Fruit fly (Drosophila melanogaster) whole organism, adult: ENCODE measurements around the gene CG32572.

Source experiments
- CG11617 ChIP-seq: fragments of 200-800 bp; sonication (Bioruptor generic); optimal IDR thresholded peaks from 2 replicates; lab custom pipeline; 2017; ENCODE audit warnings: mild to moderate bottlenecking, missing biosample characterization, missing genetic modification reagents, missing genetic modification characterization
- CG12768 ChIP-seq: fragments of 200-800 bp; sonication (Bioruptor generic); optimal IDR thresholded peaks from 2 replicates; lab custom pipeline; 2017; ENCODE audit warnings: missing biosample characterization, missing genetic modification characterization, mild to moderate bottlenecking, moderate library complexity, missing genetic modification reagents
- CG14711 ChIP-seq: fragments of 200-800 bp; sonication (Bioruptor generic); optimal IDR thresholded peaks from 2 replicates; lab custom pipeline; 2018; ENCODE audit warnings: missing biosample characterization, mild to moderate bottlenecking, missing genetic modification characterization, moderate library complexity
- CG1620 ChIP-seq: fragments of 200-800 bp; sonication (Bioruptor generic); optimal IDR thresholded peaks from 2 replicates; lab custom pipeline; 2016; ENCODE audit warnings: missing biosample characterization, missing genetic modification characterization
- CG33017 ChIP-seq: fragments of 200-800 bp; sonication (Bioruptor generic); optimal IDR thresholded peaks from 2 replicates; lab custom pipeline; 2018; ENCODE audit warnings: missing biosample characterization, mild to moderate bottlenecking, missing genetic modification characterization, moderate library complexity
- CG5204 ChIP-seq: fragments of 200-800 bp; sonication (Bioruptor generic); optimal IDR thresholded peaks from 2 replicates; lab custom pipeline; 2016; ENCODE audit warnings: missing biosample characterization, missing genetic modification characterization
- CG7045 ChIP-seq: fragments of 200-800 bp; sonication (Bioruptor generic); optimal IDR thresholded peaks from 2 replicates; lab custom pipeline; 2017; ENCODE audit warnings: missing biosample characterization, mild to moderate bottlenecking, missing genetic modification characterization
- CG7101 ChIP-seq: fragments of 200-800 bp; sonication (Bioruptor generic); optimal IDR thresholded peaks from 2 replicates; lab custom pipeline; 2018; ENCODE audit warnings: missing biosample characterization, mild to moderate bottlenecking, missing genetic modification characterization, moderate library complexity
- Clk ChIP-seq: fragments of 200-800 bp; sonication (Bioruptor generic); optimal IDR thresholded peaks from 2 replicates; lab custom pipeline; 2017; ENCODE audit warnings: missing biosample characterization, missing genetic modification characterization
- Crg-1 ChIP-seq: fragments of 200-800 bp; sonication (Bioruptor generic); optimal IDR thresholded peaks from 2 replicates; lab custom pipeline; 2016; ENCODE audit warnings: missing biosample characterization, missing genetic modification characterization
- Hr96 ChIP-seq: fragments of 200-800 bp; sonication (Bioruptor generic); optimal IDR thresholded peaks from 2 replicates; lab custom pipeline; 2016; ENCODE audit warnings: missing biosample characterization, missing genetic modification characterization
- Mnt ChIP-seq: fragments of 200-800 bp; sonication (Bioruptor generic); optimal IDR thresholded peaks from 2 replicates; lab custom pipeline; 2016; ENCODE audit warnings: missing biosample characterization, mild to moderate bottlenecking, missing genetic modification characterization
- bab1 ChIP-seq: fragments of 200-800 bp; sonication (Bioruptor generic); optimal IDR thresholded peaks from 3 replicates; lab custom pipeline; 2019; ENCODE audit warnings: missing biosample characterization, mild to moderate bottlenecking, missing genetic modification characterization, moderate library complexity
- cic ChIP-seq: fragments of 200-800 bp; sonication (Bioruptor generic); optimal IDR thresholded peaks from 2 replicates; lab custom pipeline; 2017; ENCODE audit warnings: missing biosample characterization, mild to moderate bottlenecking, missing genetic modification characterization, moderate library complexity
- cnc ChIP-seq, 2 experiments: fragments of >200 bp; optimal IDR thresholded peaks; 2 replicates each; lab custom pipeline; 2017
- kay ChIP-seq: fragments of 200-800 bp; sonication (Bioruptor generic); peaks from one replicate; lab custom pipeline; 2016; ENCODE audit warnings: missing biosample characterization, missing genetic modification characterization, borderline replicate concordance
- ovo ChIP-seq: fragments of 200-800 bp; sonication (Bioruptor generic); optimal IDR thresholded peaks from 2 replicates; lab custom pipeline; 2016; ENCODE audit warnings: missing biosample characterization, missing genetic modification characterization
- pad ChIP-seq: fragments of 200-800 bp; sonication (Bioruptor generic); optimal IDR thresholded peaks from 3 replicates; lab custom pipeline; 2017; ENCODE audit warnings: missing biosample characterization, missing genetic modification characterization, mild to moderate bottlenecking, moderate library complexity, missing genetic modification reagents
- tj ChIP-seq: fragments of 200-800 bp; sonication (Bioruptor generic); optimal IDR thresholded peaks from 3 replicates; lab custom pipeline; 2017; ENCODE audit warnings: missing biosample characterization, mild to moderate bottlenecking, missing genetic modification characterization, moderate library complexity
- toe ChIP-seq: fragments of 200-800 bp; sonication (Bioruptor generic); optimal IDR thresholded peaks from 2 replicates; lab custom pipeline; 2016; ENCODE audit warnings: missing biosample characterization, missing genetic modification characterization

Gene CG32572

DNA sequence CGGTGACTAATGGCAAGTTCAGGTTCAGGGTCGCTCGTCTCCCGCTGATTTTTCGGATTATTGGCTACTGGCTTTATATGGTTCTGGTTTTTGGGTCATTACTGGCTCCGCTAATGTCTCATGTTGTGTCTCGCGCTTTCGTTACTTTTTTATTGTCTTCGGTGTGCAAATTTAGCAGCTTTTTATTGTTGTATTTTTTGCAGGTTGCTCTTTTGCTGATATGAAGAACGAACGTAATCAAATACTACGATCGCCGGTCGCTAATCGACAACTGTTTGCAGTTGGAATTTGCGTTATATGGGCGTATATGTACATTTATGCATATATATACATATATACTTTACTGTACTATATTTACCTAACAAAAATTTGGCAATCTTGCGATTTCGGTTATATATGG is 3.6 kb downstream of the CG32572 start:
- no peak for TF ChIP-seq Clk (GFP tag; lab: Kevin White, UChicago)
- no peak for TF ChIP-seq CG12768
- peak; percentile 93 for TF ChIP-seq tj (GFP tag; lab: Kevin White, UChicago)
- peak; percentile 3 for TF ChIP-seq bab1 (GFP tag; lab: Kevin White, UChicago)
- no peak for TF ChIP-seq CG11617

DNA sequence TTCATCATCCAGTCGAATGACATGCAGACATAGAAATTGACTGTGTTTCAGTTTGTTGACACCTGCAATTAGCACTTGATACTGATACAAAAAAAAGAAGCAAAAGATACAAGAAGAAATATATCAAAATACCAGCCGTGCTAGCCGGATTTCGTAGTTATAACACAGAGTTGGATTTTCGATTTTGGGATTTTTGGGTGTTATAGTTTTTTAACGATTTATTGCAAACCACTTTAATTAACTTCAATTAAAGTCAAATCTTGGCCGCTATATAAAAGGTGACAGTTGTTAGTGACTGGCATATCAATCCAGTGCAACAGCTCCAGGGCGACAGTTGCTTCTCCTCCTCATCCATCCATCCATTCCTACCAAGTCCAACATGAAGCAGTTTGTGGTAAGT is 9.8 kb downstream of the CG32572 start, which contains the start of gene TwdlX:
Gene TwdlX (plus strand): TSS at position 301 of the 400 bp plus-strand sequence.
- TF ChIP-seq pad (GFP tag; lab: Kevin White, UChicago), result no peak
- no peak for TF ChIP-seq Hr96 (GFP tag; lab: Kevin White, UChicago)
- no peak for TF ChIP-seq Crg-1 (GFP tag; lab: Kevin White, UChicago)
- no peak for TF ChIP-seq ovo
- TF ChIP-seq cnc (optimal IDR thresholded peaks at IDR 0.05; lab: Kevin White, UChicago), result no peak
- no peak for TF ChIP-seq CG12768
- no peak for TF ChIP-seq CG7101 (tag; lab: Kevin White, UChicago)
- no peak for TF ChIP-seq CG33017 (tag; lab: Kevin White, UChicago)
- no peak for TF ChIP-seq cic (GFP tag; lab: Kevin White, UChicago)
- TF ChIP-seq CG1620 (GFP tag; lab: Kevin White, UChicago), result no peak
- TF ChIP-seq tj (GFP tag; lab: Kevin White, UChicago), result no peak
- no peak for TF ChIP-seq CG14711
- TF ChIP-seq Mnt (GFP tag; lab: Kevin White, UChicago), result no peak
- no peak for TF ChIP-seq bab1 (GFP tag; lab: Kevin White, UChicago)
- no peak for TF ChIP-seq CG11617
- TF ChIP-seq CG7045 (GFP tag; lab: Kevin White, UChicago), result no peak
- no peak for TF ChIP-seq Clk (GFP tag; lab: Kevin White, UChicago)
- TF ChIP-seq kay, result no peak

DNA sequence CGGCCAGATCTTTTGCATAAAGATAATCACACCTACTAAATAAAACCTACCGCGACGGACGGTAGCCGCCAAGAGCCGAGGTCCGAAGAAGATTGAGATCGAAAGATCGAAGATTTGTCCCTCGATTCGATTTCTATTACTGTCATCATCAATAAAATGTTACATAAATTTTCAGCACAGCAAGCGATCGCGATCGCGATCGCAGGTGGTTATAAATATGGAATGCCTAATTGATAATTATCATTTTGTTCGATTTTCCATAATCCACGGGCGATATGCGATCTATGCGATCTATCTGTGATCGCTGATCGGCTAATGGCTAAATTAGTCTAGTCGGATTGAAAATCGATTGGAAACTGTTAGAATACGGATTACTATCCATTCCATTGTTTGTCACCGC is 12.3 kb downstream of the CG32572 start:
- TF ChIP-seq CG7045 (GFP tag; lab: Kevin White, UChicago) (no peak), toe (GFP tag; lab: Kevin White, UChicago) (no peak), tj (GFP tag; lab: Kevin White, UChicago) (no peak), CG11617 (no peak), kay (no peak), Mnt (GFP tag; lab: Kevin White, UChicago) (no peak), Crg-1 (GFP tag; lab: Kevin White, UChicago) (no peak), Hr96 (GFP tag; lab: Kevin White, UChicago) (no peak), bab1 (GFP tag; lab: Kevin White, UChicago) (no peak), cnc (optimal IDR thresholded peaks at IDR 0.05; lab: Kevin White, UChicago) (no peak)

DNA sequence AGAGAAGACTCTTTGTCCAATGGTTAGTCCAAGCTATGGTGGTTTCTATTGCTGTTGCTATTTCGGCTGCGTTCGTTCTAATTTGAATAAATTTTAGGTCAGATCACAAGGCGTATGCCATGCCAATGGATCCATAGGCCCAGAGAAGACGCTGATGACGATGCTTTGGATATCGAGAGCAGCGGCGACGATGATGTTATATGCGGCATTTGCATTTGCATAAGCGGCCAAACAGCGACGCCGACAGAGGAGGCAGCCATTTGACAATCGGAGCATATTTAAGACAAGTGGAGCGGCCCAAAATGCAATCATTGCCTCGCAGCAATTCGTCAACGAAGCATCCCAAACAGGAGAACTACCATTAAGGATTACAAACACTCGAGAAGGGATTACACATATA is 13.7 kb downstream of the CG32572 start, which contains the start of gene TwdlY:
Gene TwdlY (plus strand): TSS at position 301 of the 400 bp plus-strand sequence.
- no peak for TF ChIP-seq CG12768
- no peak for TF ChIP-seq cic (GFP tag; lab: Kevin White, UChicago)
- no peak for TF ChIP-seq ovo
- no peak for TF ChIP-seq CG7101 (tag; lab: Kevin White, UChicago)
- no peak for TF ChIP-seq Clk (GFP tag; lab: Kevin White, UChicago)
- no peak for TF ChIP-seq Mnt (GFP tag; lab: Kevin White, UChicago)
- no peak for TF ChIP-seq CG33017 (tag; lab: Kevin White, UChicago)

DNA sequence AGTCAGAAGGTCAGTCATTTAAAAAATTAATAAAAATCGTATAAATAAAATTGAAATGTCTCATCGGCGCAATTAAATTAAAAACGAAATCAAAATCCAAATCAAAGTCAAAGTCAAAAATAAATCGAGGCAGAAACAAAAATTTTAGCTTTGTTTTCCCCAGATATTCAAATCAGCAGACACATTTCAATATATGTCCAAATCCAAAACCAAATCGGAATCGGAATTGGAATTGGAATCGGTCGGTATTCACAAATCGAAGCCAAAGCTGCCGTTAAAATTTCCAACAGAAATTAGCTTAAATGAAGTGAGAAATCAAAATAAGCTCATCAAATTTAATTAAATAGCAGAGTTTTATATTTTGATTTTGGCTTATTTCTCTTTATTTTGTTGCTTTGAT is 15.2 kb downstream of the CG32572 start:
- TF ChIP-seq kay (no peak), CG5204 (GFP tag; lab: Kevin White, UChicago) (no peak), CG33017 (tag; lab: Kevin White, UChicago) (no peak)

DNA sequence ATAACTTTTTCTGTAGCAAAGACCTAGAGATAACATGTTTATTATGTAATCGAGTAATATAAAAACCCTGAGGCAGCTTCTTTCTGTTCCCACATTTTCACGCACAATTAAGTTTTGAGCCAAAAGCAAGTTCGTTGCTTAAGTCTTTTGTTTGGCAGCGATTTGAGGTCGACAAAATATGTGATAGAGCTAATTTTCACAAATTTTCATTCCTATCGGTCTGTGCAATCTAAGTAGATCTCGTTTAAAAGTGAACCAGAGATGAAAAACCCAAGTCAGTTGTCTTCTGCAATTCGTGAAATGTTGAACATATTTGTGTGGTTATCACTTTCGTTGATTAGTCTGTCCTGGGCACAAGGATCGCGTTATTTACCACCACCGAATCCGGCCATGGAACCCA is 16.9 kb downstream of the CG32572 start, which contains the start of gene TwdlZ:
Gene TwdlZ (plus strand): TSS at position 301 of the 400 bp plus-strand sequence.
- TF ChIP-seq pad (GFP tag; lab: Kevin White, UChicago) (no peak), Crg-1 (GFP tag; lab: Kevin White, UChicago) (no peak), toe (GFP tag; lab: Kevin White, UChicago) (no peak), Mnt (GFP tag; lab: Kevin White, UChicago) (no peak), CG11617 (no peak), CG14711 (no peak), CG33017 (tag; lab: Kevin White, UChicago) (no peak), CG7101 (tag; lab: Kevin White, UChicago) (no peak), cic (GFP tag; lab: Kevin White, UChicago) (no peak), bab1 (GFP tag; lab: Kevin White, UChicago) (no peak)

DNA sequence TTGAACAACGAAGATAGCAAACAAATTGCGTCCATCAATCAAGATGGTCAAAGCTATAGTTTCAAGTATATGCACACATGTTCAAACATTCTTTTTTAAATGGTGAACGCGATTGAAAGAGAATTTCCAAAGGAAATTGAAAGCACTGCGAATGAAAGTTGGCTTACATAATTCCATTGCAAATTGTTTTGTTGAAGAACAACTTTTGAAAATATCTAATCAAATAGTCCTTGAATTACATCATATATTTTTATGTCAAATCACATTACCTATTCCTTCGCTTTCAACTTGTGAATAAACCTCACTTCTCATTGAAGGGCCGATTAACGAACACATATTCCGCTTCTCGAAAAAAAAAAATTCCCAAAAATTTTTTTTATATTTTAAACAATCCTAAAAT is 19.6 kb downstream of the CG32572 start, which contains the start of gene CG32568:
Gene CG32568 (plus strand): TSS at position 301 of the 400 bp plus-strand sequence.
- TF ChIP-seq cnc (optimal IDR thresholded peaks at IDR 0.05; lab: Kevin White, UChicago) (no peak), Crg-1 (GFP tag; lab: Kevin White, UChicago) (no peak), tj (GFP tag; lab: Kevin White, UChicago) (no peak), Mnt (GFP tag; lab: Kevin White, UChicago) (no peak), CG1620 (GFP tag; lab: Kevin White, UChicago) (no peak), toe (GFP tag; lab: Kevin White, UChicago) (no peak)
